Worm (Caenorhabditis elegans): ENCODE results near the gene rom-2.

The rom-2 gene

ce11 chrIII:9619079-9619761, 23.8 kb upstream of the rom-2 start, which contains the start of gene hlh-11 (continued):
- no peak for TF ChIP-seq pha-4 (tag; optimal IDR thresholded peaks at IDR 0.05)
- peak; percentile 13 for TF ChIP-seq ets-4 (GFP tag; optimal IDR thresholded peaks at IDR 0.05)
- TF ChIP-seq K12H6.12 (tag; optimal IDR thresholded peaks at IDR 0.05), result peak; percentile 93
- TF ChIP-seq cebp-1 (GFP tag; IDR thresholded peaks at IDR 0.05), result peak; percentile 30; the same call in 1 of the 2 replicates
- peak; percentile 85 for TF ChIP-seq cebp-1 (tag; optimal IDR thresholded peaks at IDR 0.05)
- TF ChIP-seq die-1 (tag; optimal IDR thresholded peaks at IDR 0.05), result peak; percentile 72
- peak; percentile 20; the same call in 1 of the 2 replicates for TF ChIP-seq egl-44 (GFP tag; IDR thresholded peaks at IDR 0.05)
- peak; percentile 92 for TF ChIP-seq attf-5 (GFP tag; optimal IDR thresholded peaks at IDR 0.05)
- no peak for TF ChIP-seq him-1 (tag; optimal IDR thresholded peaks at IDR 0.05)
- TF ChIP-seq snpc-1.1 (tag; optimal IDR thresholded peaks at IDR 0.05; ENCODE audit: insufficient read depth), result no peak
- TF ChIP-seq xnd-1 (tag; optimal IDR thresholded peaks at IDR 0.05), result no peak
- no peak for TF ChIP-seq ztf-25 (GFP tag; IDR thresholded peaks at IDR 0.05)
- 0 out of 2 replicates have a peak, but pooled peaks have one; percentile 8 for TF ChIP-seq ceh-100 (GFP tag; IDR thresholded peaks at IDR 0.05)
- TF ChIP-seq nhr-80 (tag; optimal IDR thresholded peaks at IDR 0.05), result peak; percentile 95
- TF ChIP-seq Y67H2A.10 (GFP tag; conservative IDR thresholded peaks at IDR 0.05), result no peak
- no peak for TF ChIP-seq F55B11.4 (tag; optimal IDR thresholded peaks at IDR 0.05; ENCODE audit: borderline replicate concordance, insufficient read depth)
- TF ChIP-seq ceh-58 (GFP tag; IDR thresholded peaks at IDR 0.05), result no peak
- TF ChIP-seq B0035.1 (tag; optimal IDR thresholded peaks at IDR 0.05), result peak; percentile 44
- TF ChIP-seq nfyb-1 (GFP tag; IDR thresholded peaks at IDR 0.05), result 0 out of 2 replicates have a peak, but pooled peaks have one; percentile 75
- TF ChIP-seq D2030.7 (GFP tag; IDR thresholded peaks at IDR 0.05), result no peak
- no peak for TF ChIP-seq rec-8 (tag; optimal IDR thresholded peaks at IDR 0.05)
- TF ChIP-seq F33H1.4 (GFP tag; IDR thresholded peaks at IDR 0.05), result no peak
- 0 out of 2 replicates have a peak, but pooled peaks have one; percentile 33 for TF ChIP-seq hsf-1 (GFP tag; IDR thresholded peaks at IDR 0.05)
- peak; percentile 69 for TF ChIP-seq mcd-1 (GFP tag; IDR thresholded peaks at IDR 0.05)
- TF ChIP-seq athp-1 (tag; optimal IDR thresholded peaks at IDR 0.05), result peak; percentile 63
- peak; percentile 68 for TF ChIP-seq ztf-18 (tag; optimal IDR thresholded peaks at IDR 0.05)
- TF ChIP-seq ama-1 (optimal IDR thresholded peaks at IDR 0.05), result no peak
- no peak for TF ChIP-seq ama-1 (GFP tag; optimal IDR thresholded peaks at IDR 0.05)
- TF ChIP-seq Y53G8AR.9 (GFP tag; conservative IDR thresholded peaks at IDR 0.05), result no peak; the same call in 1 of the 2 replicates
- no peak for TF ChIP-seq tbx-9 (tag; optimal IDR thresholded peaks at IDR 0.05; ENCODE audit: borderline replicate concordance)
- TF ChIP-seq F39B2.1 (GFP tag; IDR thresholded peaks at IDR 0.05), result no peak
- TF ChIP-seq hmg-20 (GFP tag; IDR thresholded peaks at IDR 0.05), result no peak
- no peak for TF ChIP-seq attf-6 (GFP tag; IDR thresholded peaks at IDR 0.05)
- peak; percentile 64 for TF ChIP-seq pbrm-1 (GFP tag; IDR thresholded peaks at IDR 0.05)
- TF ChIP-seq aptf-3 (GFP tag; IDR thresholded peaks at IDR 0.05), result no peak
- no peak for TF ChIP-seq snpc-4 (GFP tag; optimal IDR thresholded peaks at IDR 0.05)
- TF ChIP-seq snpc-4 (tag; optimal IDR thresholded peaks at IDR 0.05), result peak; percentile 46 to 70 (median 64)
- no peak for TF ChIP-seq hlh-26 (GFP tag; conservative IDR thresholded peaks at IDR 0.05)
- TF ChIP-seq mxl-1 (tag; optimal IDR thresholded peaks at IDR 0.05), result peak; percentile 7
- peak; percentile 32 for TF ChIP-seq snpc-1.3 (tag; optimal IDR thresholded peaks at IDR 0.05; ENCODE audit: insufficient read depth)
- peak; percentile 43 for TF ChIP-seq tbp1 (GFP tag; optimal IDR thresholded peaks at IDR 0.05)
- peak; percentile 75 for TF ChIP-seq dox-1 (GFP tag; IDR thresholded peaks at IDR 0.05)
- TF ChIP-seq F23B12.7 (tag; optimal IDR thresholded peaks at IDR 0.05; ENCODE audit: insufficient read depth), result peak; percentile 52
- no peak for TF ChIP-seq egl-18 (GFP tag; IDR thresholded peaks at IDR 0.05)
- TF ChIP-seq lsy-27 (tag; optimal IDR thresholded peaks at IDR 0.05; ENCODE audit: borderline replicate concordance, insufficient read depth), result no peak
- TF ChIP-seq ZK185.1 (tag; optimal IDR thresholded peaks at IDR 0.05; ENCODE audit: poor library complexity, severe bottlenecking), result peak; percentile 92
- peak; percentile 23; the same call in 1 of the 2 replicates for TF ChIP-seq attf-3 (GFP tag; conservative IDR thresholded peaks at IDR 0.05)

All from whole organism, young adult.